Worm (Caenorhabditis elegans): ENCODE measurements around the gene spp-10.

Gene spp-10

ce11 chrIV:8526050-8526449, 49.1 kb downstream of the spp-10 start (continued):
- no peak for TF ChIP-seq php-3 (GFP tag; IDR thresholded peaks at IDR 0.05)
- peak; percentile 95 for TF ChIP-seq nhr-48 (tag; optimal IDR thresholded peaks at IDR 0.05)
- no peak for TF ChIP-seq madf-9 (GFP tag; conservative IDR thresholded peaks at IDR 0.05)
- TF ChIP-seq nhr-237 (tag; optimal IDR thresholded peaks at IDR 0.05), result no peak
- TF ChIP-seq daf-19 (GFP tag; conservative IDR thresholded peaks at IDR 0.05), result no peak
- TF ChIP-seq unc-39 (tag; optimal IDR thresholded peaks at IDR 0.05), result no peak
- TF ChIP-seq egl-43 (GFP tag; IDR thresholded peaks at IDR 0.05), result no peak
- TF ChIP-seq lsy-2 (tag; optimal IDR thresholded peaks at IDR 0.05), result peak; percentile 18 to 84
- TF ChIP-seq mdt-29 (GFP tag; IDR thresholded peaks at IDR 0.05), result peak; percentile 59; the same call in 1 of the 2 replicates
- TF ChIP-seq unc-62 (GFP tag; optimal IDR thresholded peaks at IDR 0.05 in 1 of 2), result peak in 1 of 2 experiments; percentile 98
- TF ChIP-seq unc-62 (tag; optimal IDR thresholded peaks at IDR 0.05), result no peak
- TF ChIP-seq mxl-2 (GFP tag; conservative IDR thresholded peaks at IDR 0.05), result peak; percentile 94
- peak in 1 of 2 experiments; percentile 88 for TF ChIP-seq mdl-1 (tag; optimal IDR thresholded peaks at IDR 0.05)
- TF ChIP-seq snpc-4 (tag; optimal IDR thresholded peaks at IDR 0.05), result no peak
- peak in 1 of 2 experiments; percentile 27 for TF ChIP-seq hif-1 (tag; optimal IDR thresholded peaks at IDR 0.05)
- TF ChIP-seq F44E2.7 (GFP tag; IDR thresholded peaks at IDR 0.05), result no peak

ce11 chrIV:8526579-8526978, 49.6 kb downstream of the spp-10 start:
- TF ChIP-seq hlh-30 (tag; optimal IDR thresholded peaks at IDR 0.05; ENCODE audit: insufficient read depth) (no peak), dve-1 (tag; optimal IDR thresholded peaks at IDR 0.05; ENCODE audit: insufficient read depth) (peak; percentile 27), daf-16 (GFP tag; optimal IDR thresholded peaks at IDR 0.05) (no peak), daf-16 (tag; optimal IDR thresholded peaks at IDR 0.05) (peak; percentile 97)

DNA sequence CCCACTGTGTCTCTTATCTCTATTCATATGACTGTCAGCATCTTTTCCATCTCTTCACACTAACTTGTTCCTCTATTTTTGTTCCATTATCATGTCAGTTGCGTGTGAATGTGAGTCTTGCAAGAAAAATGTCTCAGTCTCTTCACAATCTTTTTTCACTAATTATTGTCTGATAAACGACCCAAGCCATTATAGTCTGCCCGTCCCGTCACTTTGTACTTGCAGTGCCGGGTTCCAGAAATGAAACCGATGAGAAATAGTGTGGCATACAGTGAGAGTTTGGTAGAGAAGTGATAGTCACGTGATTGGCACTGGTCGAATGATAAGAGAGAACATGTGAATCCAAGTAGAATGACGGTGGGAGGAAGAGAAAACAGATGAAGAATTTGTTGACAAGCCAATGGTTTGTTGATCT, 50.6 kb downstream of the spp-10 start:
- no peak for TF ChIP-seq spr-3 (GFP tag; optimal IDR thresholded peaks at IDR 0.05)
- peak; percentile 34 for TF ChIP-seq rbr-2 (tag; optimal IDR thresholded peaks at IDR 0.05)
- TF ChIP-seq ces-1 (GFP tag; optimal IDR thresholded peaks at IDR 0.05), result no peak
- no peak for TF ChIP-seq nhr-25 (tag; optimal IDR thresholded peaks at IDR 0.05; ENCODE audit: borderline replicate concordance, insufficient read depth)
- TF ChIP-seq hlh-30 (tag; optimal IDR thresholded peaks at IDR 0.05; ENCODE audit: insufficient read depth), result peak; percentile 98
- TF ChIP-seq daf-16 (GFP tag; optimal IDR thresholded peaks at IDR 0.05), result peak; percentile 97 to 99
- TF ChIP-seq daf-16 (tag; optimal IDR thresholded peaks at IDR 0.05), result peak; percentile 98
- no peak for TF ChIP-seq ceh-62 (tag; optimal IDR thresholded peaks at IDR 0.05)
- TF ChIP-seq snpc-4 (tag; optimal IDR thresholded peaks at IDR 0.05), result no peak
- peak; percentile 99 for TF ChIP-seq nhr-28 (tag; optimal IDR thresholded peaks at IDR 0.05)
- no peak for TF ChIP-seq F44E2.7 (GFP tag; IDR thresholded peaks at IDR 0.05)
- TF ChIP-seq skn-1 (tag; optimal IDR thresholded peaks at IDR 0.05), result no peak
- TF ChIP-seq nhr-42 (GFP tag; IDR thresholded peaks at IDR 0.05), result peak; percentile 61; the same call in 1 of the 2 replicates
- no peak for TF ChIP-seq unc-39 (tag; optimal IDR thresholded peaks at IDR 0.05)
- peak; percentile 99 for TF ChIP-seq dve-1 (tag; optimal IDR thresholded peaks at IDR 0.05; ENCODE audit: insufficient read depth)
- TF ChIP-seq vab-7 (GFP tag; IDR thresholded peaks at IDR 0.05), result no peak
- TF ChIP-seq R02D3.7 (tag; optimal IDR thresholded peaks at IDR 0.05), result no peak
- TF ChIP-seq daf-19 (GFP tag; conservative IDR thresholded peaks at IDR 0.05), result no peak
- no peak for TF ChIP-seq ztf-11 (tag; optimal IDR thresholded peaks at IDR 0.05)
- TF ChIP-seq php-3 (GFP tag; IDR thresholded peaks at IDR 0.05), result peak; percentile 96
- TF ChIP-seq unc-62 (GFP tag; optimal IDR thresholded peaks at IDR 0.05 in 1 of 2), result peak in 1 of 2 experiments; percentile 69
- peak; percentile 47 for TF ChIP-seq unc-62 (tag; optimal IDR thresholded peaks at IDR 0.05)
- TF ChIP-seq T26A8.4 (GFP tag; IDR thresholded peaks at IDR 0.05), result peak; percentile 81
- peak; percentile 79 to 95 for TF ChIP-seq mdl-1 (tag; optimal IDR thresholded peaks at IDR 0.05)
- TF ChIP-seq lin-1 (GFP tag; IDR thresholded peaks at IDR 0.05), result peak; percentile 91; the same call in 1 of the 2 replicates
- peak; percentile 7 for TF ChIP-seq duxl-1 (tag; optimal IDR thresholded peaks at IDR 0.05; ENCODE audit: poor library complexity)
- TF ChIP-seq unc-130 (GFP tag; optimal IDR thresholded peaks at IDR 0.05), result no peak
- TF ChIP-seq ceh-28 (tag; optimal IDR thresholded peaks at IDR 0.05), result no peak
- peak; percentile 96 for TF ChIP-seq saeg-2 (GFP tag; IDR thresholded peaks at IDR 0.05)
- no peak for TF ChIP-seq zip-11 (GFP tag; IDR thresholded peaks at IDR 0.05)
- no peak for TF ChIP-seq lin-29 (GFP tag; IDR thresholded peaks at IDR 0.05)
- TF ChIP-seq fos-1 (tag; optimal IDR thresholded peaks at IDR 0.05), result no peak
- peak; percentile 52; the same call in 1 of the 2 replicates for TF ChIP-seq zfp-3 (GFP tag; conservative IDR thresholded peaks at IDR 0.05)
- TF ChIP-seq hlh-11 (tag; optimal IDR thresholded peaks at IDR 0.05), result peak; percentile 100
- TF ChIP-seq cey-2 (tag; optimal IDR thresholded peaks at IDR 0.05; ENCODE audit: borderline replicate concordance, insufficient read depth), result peak; percentile 97
- 0 out of 2 replicates have a peak, but pooled peaks have one; percentile 3 for TF ChIP-seq madf-9 (GFP tag; conservative IDR thresholded peaks at IDR 0.05)
- no peak for TF ChIP-seq tag-97 (GFP tag; IDR thresholded peaks at IDR 0.05)
- peak; percentile 80 to 91 for TF ChIP-seq hif-1 (tag; optimal IDR thresholded peaks at IDR 0.05)
- TF ChIP-seq nhr-48 (tag; optimal IDR thresholded peaks at IDR 0.05), result peak; percentile 99
